Fruit fly (Drosophila melanogaster) whole organism, prepupa: ENCODE data around the gene futsch.
A peak's percentile ranks its signal among the peaks of the same experiment; 100 is the strongest.

ENCODE experiments used
- CG11294 ChIP-seq: fragments of 200-800 bp; sonication (Bioruptor generic); IDR thresholded peaks from 2 replicates; pipeline ENCODE4 v1.3.6; 2022; ENCODE audit warnings: missing biosample characterization, missing genetic modification characterization
- CG11762 ChIP-seq: fragments of 200-800 bp; sonication (Bioruptor generic); optimal IDR thresholded peaks from 3 replicates; lab custom pipeline; 2016; ENCODE audit warnings: missing biosample characterization, missing genetic modification characterization; ENCODE audit not compliant: insufficient read depth
- CG11902 ChIP-seq: fragments of 200-800 bp; sonication (Bioruptor generic); optimal IDR thresholded peaks from 3 replicates; lab custom pipeline; 2016; ENCODE audit warnings: missing biosample characterization, missing genetic modification characterization
- CG15336 ChIP-seq: fragments of 200-800 bp; sonication (Bioruptor generic); IDR thresholded peaks from 2 replicates; pipeline ENCODE4 v1.3.6; 2022; ENCODE audit warnings: missing biosample characterization, missing genetic modification characterization
- CG3032 ChIP-seq: fragments of 200-800 bp; optimal IDR thresholded peaks from 2 replicates; lab custom pipeline; 2019; ENCODE audit warnings: missing biosample characterization, mild to moderate bottlenecking, missing genetic modification characterization, moderate library complexity
- CG31627 ChIP-seq: fragments of 200-800 bp; sonication (Bioruptor generic); optimal IDR thresholded peaks from 3 replicates; lab custom pipeline; 2016; ENCODE audit warnings: missing biosample characterization, missing genetic modification characterization
- CG32006 ChIP-seq: fragments of 200-800 bp; sonication (Bioruptor generic); optimal IDR thresholded peaks from 3 replicates; lab custom pipeline; 2017; ENCODE audit warnings: missing biosample characterization, mild to moderate bottlenecking, missing genetic modification characterization
- CG34406 ChIP-seq: fragments of 200-800 bp; sonication (Bioruptor generic); optimal IDR thresholded peaks from 3 replicates; lab custom pipeline; 2016; ENCODE audit warnings: missing biosample characterization, missing genetic modification characterization
- CG3919 ChIP-seq: fragments of 200-800 bp; sonication (Bioruptor generic); optimal IDR thresholded peaks from 3 replicates; lab custom pipeline; 2016; ENCODE audit warnings: missing biosample characterization, missing genetic modification characterization
- CG6163 ChIP-seq: fragments of 200-800 bp; sonication (Bioruptor generic); IDR thresholded peaks from 3 replicates; pipeline ENCODE4 v1.3.6; 2022; ENCODE audit warnings: missing biosample characterization, missing genetic modification characterization
- CG6792 ChIP-seq: fragments of 200-800 bp; sonication (Bioruptor generic); optimal IDR thresholded peaks from 3 replicates; lab custom pipeline; 2016; ENCODE audit warnings: missing biosample characterization, missing genetic modification characterization
- CG6808 ChIP-seq: fragments of 200-800 bp; sonication (Bioruptor generic); optimal IDR thresholded peaks from 3 replicates; lab custom pipeline; 2017; ENCODE audit warnings: missing biosample characterization, missing genetic modification characterization, mild to moderate bottlenecking, moderate library complexity, missing genetic modification reagents
- CG6854 ChIP-seq: fragments of 200-800 bp; sonication (Bioruptor generic); optimal IDR thresholded peaks from 2 replicates; lab custom pipeline; 2017; ENCODE audit warnings: missing biosample characterization, mild to moderate bottlenecking, missing genetic modification characterization
- CG8319 ChIP-seq: fragments of 200-800 bp; sonication (Bioruptor generic); optimal IDR thresholded peaks from 3 replicates; lab custom pipeline; 2016; ENCODE audit warnings: missing biosample characterization, missing genetic modification characterization
- CG9139 ChIP-seq: fragments of 200-800 bp; sonication (Bioruptor generic); optimal IDR thresholded peaks from 3 replicates; lab custom pipeline; 2017; ENCODE audit warnings: missing biosample characterization, mild to moderate bottlenecking, missing genetic modification characterization
- Eip75B ChIP-seq: fragments of 200-800 bp; sonication (Bioruptor generic); optimal IDR thresholded peaks from 3 replicates; lab custom pipeline; 2016; ENCODE audit warnings: missing biosample characterization, missing genetic modification characterization
- Eip78C ChIP-seq: fragments of 200-800 bp; sonication (Bioruptor generic); peaks from one replicate; lab custom pipeline; 2016; ENCODE audit warnings: missing biosample characterization, missing genetic modification characterization
- Eip93F ChIP-seq: fragments of 200-800 bp; sonication (Bioruptor generic); optimal IDR thresholded peaks from 2 replicates; lab custom pipeline; 2016; ENCODE audit warnings: missing biosample characterization, mild to moderate bottlenecking, missing genetic modification characterization
- Ets21C ChIP-seq: fragments of 200-800 bp; sonication (Bioruptor generic); optimal IDR thresholded peaks from 3 replicates; lab custom pipeline; 2016; ENCODE audit warnings: missing biosample characterization, missing genetic modification characterization
- Gug ChIP-seq: fragments of 200-800 bp; sonication (Bioruptor generic); IDR thresholded peaks from 2 replicates; pipeline ENCODE4 v1.3.6; 2022; ENCODE audit warnings: missing biosample characterization, missing genetic modification characterization
- Hr39 ChIP-seq: fragments of 200-800 bp; sonication (Bioruptor generic); optimal IDR thresholded peaks from 2 replicates; lab custom pipeline; 2016; ENCODE audit warnings: missing biosample characterization, missing genetic modification characterization
- Lpt ChIP-seq: fragments of 200-800 bp; sonication (Bioruptor generic); optimal IDR thresholded peaks from 3 replicates; lab custom pipeline; 2016; ENCODE audit warnings: missing biosample characterization, missing genetic modification characterization
- OdsH ChIP-seq: fragments of 200-800 bp; sonication (Bioruptor generic); optimal IDR thresholded peaks from 3 replicates; lab custom pipeline; 2016; ENCODE audit warnings: missing biosample characterization, missing genetic modification characterization
- Smox ChIP-seq: fragments of 200-800 bp; sonication (Bioruptor generic); optimal IDR thresholded peaks from 3 replicates; lab custom pipeline; 2016; ENCODE audit warnings: missing biosample characterization, missing genetic modification characterization
- Sox14 ChIP-seq: fragments of 200-800 bp; sonication (Bioruptor generic); optimal IDR thresholded peaks from 3 replicates; lab custom pipeline; 2016; ENCODE audit warnings: missing biosample characterization, missing genetic modification characterization
- achi ChIP-seq: fragments of 200-800 bp; sonication (Bioruptor generic); optimal IDR thresholded peaks from 3 replicates; lab custom pipeline; 2016; ENCODE audit warnings: missing biosample characterization, missing genetic modification characterization
- acj6 ChIP-seq: fragments of 200-800 bp; sonication (Bioruptor generic); optimal IDR thresholded peaks from 3 replicates; lab custom pipeline; 2016; ENCODE audit warnings: missing biosample characterization, missing genetic modification characterization
- cyc ChIP-seq: fragments of 200-800 bp; sonication (Bioruptor generic); optimal IDR thresholded peaks from 3 replicates; lab custom pipeline; 2016; ENCODE audit warnings: missing biosample characterization, missing genetic modification characterization
- dac ChIP-seq: fragments of 200-800 bp; sonication (Bioruptor generic); optimal IDR thresholded peaks from 2 replicates; lab custom pipeline; 2017; ENCODE audit warnings: missing biosample characterization, mild to moderate bottlenecking, missing genetic modification characterization
- dsx ChIP-seq: fragments of 200-800 bp; optimal IDR thresholded peaks from 3 replicates; lab custom pipeline; 2019; ENCODE audit warnings: missing biosample characterization, mild to moderate bottlenecking, missing genetic modification characterization, moderate library complexity; ENCODE audit not compliant: poor library complexity, severe bottlenecking
- eg ChIP-seq: fragments of 200-800 bp; sonication (Bioruptor generic); IDR thresholded peaks from 3 replicates; pipeline ENCODE4 v1.3.6; 2022; ENCODE audit warnings: missing biosample characterization, missing genetic modification characterization
- esn ChIP-seq: fragments of 200-800 bp; sonication (Bioruptor generic); optimal IDR thresholded peaks from 2 replicates; lab custom pipeline; 2016; ENCODE audit warnings: missing biosample characterization, mild to moderate bottlenecking, missing genetic modification characterization, moderate library complexity
- fd59A ChIP-seq: fragments of 200-800 bp; sonication (Bioruptor generic); optimal IDR thresholded peaks from 2 replicates; lab custom pipeline; 2017; ENCODE audit warnings: missing biosample characterization, mild to moderate bottlenecking, missing genetic modification characterization, missing genetic modification reagents
- fkh ChIP-seq: fragments of 200-800 bp; sonication (Bioruptor generic); optimal IDR thresholded peaks from 3 replicates; lab custom pipeline; 2017; ENCODE audit warnings: missing biosample characterization, mild to moderate bottlenecking, missing genetic modification characterization, moderate library complexity
- lz ChIP-seq: fragments of 200-800 bp; sonication (Bioruptor generic); optimal IDR thresholded peaks from 3 replicates; lab custom pipeline; 2016; ENCODE audit warnings: missing biosample characterization, missing genetic modification characterization
- net ChIP-seq: fragments of 200-800 bp; sonication (Bioruptor generic); optimal IDR thresholded peaks from 3 replicates; lab custom pipeline; 2016; ENCODE audit warnings: missing biosample characterization, missing genetic modification characterization
- salr ChIP-seq, 2 experiments: fragments of 200-800 bp; sonication (Bioruptor generic); optimal IDR thresholded peaks; 3 replicates each; lab custom pipeline; 2016 to 2018; ENCODE audit warnings: missing biosample characterization in 2 of 2, missing genetic modification characterization in 2 of 2, mild to moderate bottlenecking in 1 of 2
- spab ChIP-seq: fragments of 200-800 bp; sonication (Bioruptor generic); optimal IDR thresholded peaks from 2 replicates; lab custom pipeline; 2017; ENCODE audit warnings: missing biosample characterization, mild to moderate bottlenecking, missing genetic modification characterization, missing genetic modification reagents
- ss ChIP-seq, 2 experiments: fragments of 200-800 bp; sonication (Bioruptor generic); optimal IDR thresholded peaks; 2 replicates in 1 of 2; 3 replicates in 1 of 2; lab custom pipeline; 2017 to 2018; ENCODE audit warnings: mild to moderate bottlenecking in 2 of 2, missing biosample characterization in 2 of 2, missing genetic modification characterization in 2 of 2, moderate library complexity in 1 of 2
- topi ChIP-seq: fragments of 200-800 bp; sonication (Bioruptor generic); optimal IDR thresholded peaks from 3 replicates; lab custom pipeline; 2016; ENCODE audit warnings: missing biosample characterization, missing genetic modification characterization

Gene futsch

dm6 chrX:1476848-1477247, 68.0 kb downstream of the futsch start, which contains the start of the genes Rab27 and mei-38 (continued):
- TF ChIP-seq CG32006 (no peak), CG11762 (GFP tag; lab: Kevin White, UChicago) (no peak), OdsH (GFP tag; lab: Kevin White, UChicago) (no peak), CG6854 (GFP tag; lab: Kevin White, UChicago) (no peak), acj6 (no peak), Gug (GFP tag; lab: Robert Waterston, UW) (no peak), fd59A (GFP tag; lab: Kevin White, UChicago) (no peak), Ets21C (no peak), Eip75B (no peak), Lpt (GFP tag; lab: Kevin White, UChicago) (no peak), CG9139 (GFP tag; lab: Kevin White, UChicago) (no peak), esn (peak; percentile 14), CG11294 (GFP tag; lab: Robert Waterston, UW) (no peak), dsx (GFP tag; lab: Kevin White, UChicago) (no peak), Eip93F (GFP tag; lab: Kevin White, UChicago) (no peak)

- TF ChIP-seq fd59A (GFP tag; lab: Kevin White, UChicago) = no peak
- no peak for TF ChIP-seq CG6854 (GFP tag; lab: Kevin White, UChicago)
- peak; percentile 36 for TF ChIP-seq esn
- peak; percentile 48 for TF ChIP-seq OdsH (GFP tag; lab: Kevin White, UChicago)
- TF ChIP-seq ss (GFP tag; optimal IDR thresholded peaks at IDR 0.05; lab: Kevin White, UChicago) = peak in 1 of 2 experiments; percentile 15
- peak; percentile 70 for TF ChIP-seq Eip78C (GFP tag; lab: Kevin White, UChicago)
- TF ChIP-seq CG3919 = peak; percentile 11
- TF ChIP-seq CG3032 = peak; percentile 22
- peak; percentile 34 for TF ChIP-seq CG32006
- TF ChIP-seq CG15336 (GFP tag; lab: Robert Waterston, UW) = 0 out of 2 replicates have a peak, but pooled peaks have one; percentile 16
- peak; percentile 28 for TF ChIP-seq achi
- TF ChIP-seq CG6792 (GFP tag; lab: Kevin White, UChicago) = peak; percentile 13
- no peak for TF ChIP-seq Lpt (GFP tag; lab: Kevin White, UChicago)
- peak; percentile 24 for TF ChIP-seq cyc (GFP tag; lab: Kevin White, UChicago)
- TF ChIP-seq CG6163 (GFP tag; lab: Robert Waterston, UW) = 0 out of 3 replicates have a peak, but pooled peaks have one; percentile 41
- TF ChIP-seq acj6 = peak; percentile 44
- TF ChIP-seq Sox14 (GFP tag; lab: Kevin White, UChicago) = peak; percentile 32
- TF ChIP-seq CG6808 (GFP tag; lab: Kevin White, UChicago) = peak; percentile 19
- TF ChIP-seq CG34406 (GFP tag; lab: Kevin White, UChicago) = peak; percentile 7
- no peak for TF ChIP-seq salr (GFP tag; optimal IDR thresholded peaks at IDR 0.05; lab: Kevin White, UChicago)
- TF ChIP-seq CG11902 (GFP tag; lab: Kevin White, UChicago) = peak; percentile 17
- TF ChIP-seq fkh = peak; percentile 46
- TF ChIP-seq Smox = peak; percentile 32
- TF ChIP-seq Gug (GFP tag; lab: Robert Waterston, UW) = no peak
- no peak for TF ChIP-seq CG8319 (GFP tag; lab: Kevin White, UChicago)
- peak; percentile 30 for TF ChIP-seq lz (GFP tag; lab: Kevin White, UChicago)
- TF ChIP-seq CG9139 (GFP tag; lab: Kevin White, UChicago) = no peak
- peak; percentile 18 for TF ChIP-seq net (GFP tag; lab: Kevin White, UChicago)
- peak; percentile 32 for TF ChIP-seq Ets21C
- peak; percentile 44 for TF ChIP-seq topi
- peak; percentile 57 for TF ChIP-seq Hr39 (GFP tag; lab: Kevin White, UChicago)
- no peak for TF ChIP-seq spab (GFP tag; lab: Kevin White, UChicago)
- peak; percentile 51 for TF ChIP-seq CG31627 (GFP tag; lab: Kevin White, UChicago)
- TF ChIP-seq Eip75B = peak; percentile 25
- no peak for TF ChIP-seq dsx (GFP tag; lab: Kevin White, UChicago)
- TF ChIP-seq eg (GFP tag; lab: Robert Waterston, UW) = peak; percentile 36; the same call in 1 of the 3 replicates
- TF ChIP-seq dac = peak; percentile 2
These were observed 69.6 kb downstream of the futsch start, which contains the start of gene rush for dm6 chrX:1478276-1479122. rush (plus strand) TSS chrX:1478552.
